Fruit fly (Drosophila melanogaster) whole organism, embryonic: ENCODE results near the gene CG43245.
A peak's percentile ranks its signal among the peaks of the same experiment; 100 is the strongest.

ENCODE experiments used
- Atf-2 ChIP-seq: fragments of 200-800 bp; sonication (Bioruptor generic); optimal IDR thresholded peaks from 2 replicates; lab custom pipeline; 2016; ENCODE audit warnings: missing biosample characterization, missing genetic modification characterization
- Atf3 ChIP-seq: fragments of 200-800 bp; sonication (Bioruptor generic); optimal IDR thresholded peaks from 3 replicates; lab custom pipeline; 2016; ENCODE audit warnings: missing biosample characterization, missing genetic modification characterization
- Bdp1 ChIP-seq: fragments of 200-800 bp; sonication (Bioruptor generic); optimal IDR thresholded peaks from 3 replicates; lab custom pipeline; 2016; ENCODE audit warnings: missing biosample characterization, missing genetic modification characterization
- CG11560 ChIP-seq: fragments of 200-800 bp; sonication (Bioruptor generic); IDR thresholded peaks from 3 replicates; pipeline ENCODE4 v1.3.6; 2022; ENCODE audit warnings: missing biosample characterization, missing genetic modification characterization
- CG13296 ChIP-seq: fragments of 200-800 bp; sonication (Bioruptor generic); optimal IDR thresholded peaks from 3 replicates; lab custom pipeline; 2018; ENCODE audit warnings: missing biosample characterization, mild to moderate bottlenecking, missing genetic modification characterization
- CG13775 ChIP-seq: fragments of 200-800 bp; sonication (Bioruptor generic); optimal IDR thresholded peaks from 3 replicates; lab custom pipeline; 2017; ENCODE audit warnings: missing biosample characterization, mild to moderate bottlenecking, missing genetic modification characterization
- CG13894 ChIP-seq: fragments of 200-800 bp; sonication (Bioruptor generic); optimal IDR thresholded peaks from 3 replicates; lab custom pipeline; 2018; ENCODE audit warnings: missing biosample characterization, mild to moderate bottlenecking, missing genetic modification characterization, moderate library complexity
- CG1792 ChIP-seq: fragments of 200-800 bp; sonication (Bioruptor generic); optimal IDR thresholded peaks from 2 replicates; lab custom pipeline; 2016; ENCODE audit warnings: missing biosample characterization, missing genetic modification characterization
- CG32532 ChIP-seq: fragments of 200-800 bp; sonication (Bioruptor generic); IDR thresholded peaks from 2 replicates; pipeline ENCODE4 v1.3.6; 2022; ENCODE audit warnings: missing biosample characterization, missing genetic modification characterization
- CG3847 ChIP-seq: fragments of 200-800 bp; sonication (Bioruptor generic); IDR thresholded peaks from 2 replicates; pipeline ENCODE4 v1.3.6; 2022; ENCODE audit warnings: missing biosample characterization, missing genetic modification characterization
- CG5180 ChIP-seq: fragments of 200-800 bp; sonication (Bioruptor generic); optimal IDR thresholded peaks from 3 replicates; lab custom pipeline; 2017; ENCODE audit warnings: missing biosample characterization, missing genetic modification characterization, mild to moderate bottlenecking, moderate library complexity, missing genetic modification reagents
- CG7556 ChIP-seq: fragments of 200-800 bp; sonication (Bioruptor generic); optimal IDR thresholded peaks from 2 replicates; lab custom pipeline; 2017; ENCODE audit warnings: missing biosample characterization, mild to moderate bottlenecking, missing genetic modification characterization
- CG8359 ChIP-seq: fragments of 200-800 bp; sonication (Bioruptor generic); optimal IDR thresholded peaks from 2 replicates; lab custom pipeline; 2017; ENCODE audit warnings: missing biosample characterization, mild to moderate bottlenecking, missing genetic modification characterization, borderline replicate concordance
- CG8478 ChIP-seq: fragments of >200 bp; optimal IDR thresholded peaks from 2 replicates; lab custom pipeline; 2018
- CG8924 ChIP-seq: fragments of 200-800 bp; optimal IDR thresholded peaks from 3 replicates; lab custom pipeline; 2019; ENCODE audit warnings: missing biosample characterization, mild to moderate bottlenecking, missing genetic modification characterization, moderate library complexity
- CG9437 ChIP-seq: fragments of 200-800 bp; sonication (Bioruptor generic); optimal IDR thresholded peaks from 2 replicates; lab custom pipeline; 2018; ENCODE audit warnings: missing biosample characterization, mild to moderate bottlenecking, missing genetic modification characterization
- CG9727 ChIP-seq: fragments of 200-800 bp; sonication (Bioruptor generic); optimal IDR thresholded peaks from 3 replicates; lab custom pipeline; 2017; ENCODE audit warnings: missing biosample characterization, mild to moderate bottlenecking, missing genetic modification characterization
- CG9876 ChIP-seq: fragments of 200-800 bp; sonication (Bioruptor generic); optimal IDR thresholded peaks from 2 replicates; lab custom pipeline; 2016; ENCODE audit warnings: missing biosample characterization, missing genetic modification characterization
- CTCF ChIP-seq: fragments of 200-800 bp; sonication (Bioruptor generic); optimal IDR thresholded peaks from 2 replicates; lab custom pipeline; 2017; ENCODE audit warnings: missing biosample characterization, mild to moderate bottlenecking, missing genetic modification characterization, moderate library complexity
- Dad ChIP-seq: fragments of 200-800 bp; sonication (Bioruptor generic); optimal IDR thresholded peaks from 3 replicates; lab custom pipeline; 2016; ENCODE audit warnings: missing biosample characterization, missing genetic modification characterization
- Dek ChIP-seq: fragments of 200-800 bp; sonication (Bioruptor generic); optimal IDR thresholded peaks from 3 replicates; lab custom pipeline; 2019; ENCODE audit warnings: missing biosample characterization, mild to moderate bottlenecking, missing genetic modification characterization, moderate library complexity
- Dfd ChIP-seq, 2 experiments: fragments of >200 bp; optimal IDR thresholded peaks; 2 replicates each; lab custom pipeline; 2017; ENCODE audit warnings: missing biosample characterization in 2 of 2, missing genetic modification characterization in 2 of 2
- Fer3 ChIP-seq: fragments of 200-800 bp; sonication (Bioruptor generic); optimal IDR thresholded peaks from 2 replicates; lab custom pipeline; 2018; ENCODE audit warnings: missing biosample characterization, mild to moderate bottlenecking, missing genetic modification characterization, moderate library complexity
- Gug ChIP-seq: fragments of 200-800 bp; sonication (Bioruptor generic); IDR thresholded peaks from 4 replicates; pipeline ENCODE4 v1.3.6; 2022; ENCODE audit warnings: missing biosample characterization, missing genetic modification characterization
- Hr3 ChIP-seq: fragments of 200-800 bp; sonication (Bioruptor generic); optimal IDR thresholded peaks from 3 replicates; lab custom pipeline; 2016; ENCODE audit warnings: missing biosample characterization, missing genetic modification characterization
- Hsf ChIP-seq: fragments of 200-800 bp; sonication (Bioruptor generic); optimal IDR thresholded peaks from 3 replicates; lab custom pipeline; 2016; ENCODE audit warnings: missing biosample characterization, missing genetic modification characterization
- NFAT ChIP-seq: fragments of 200-800 bp; sonication (Bioruptor generic); IDR thresholded peaks from 2 replicates; pipeline ENCODE4 v1.3.6; 2022; ENCODE audit warnings: missing biosample characterization, missing genetic modification characterization
- NK7.1 ChIP-seq: fragments of 200-800 bp; sonication (Bioruptor generic); optimal IDR thresholded peaks from 3 replicates; lab custom pipeline; 2016; ENCODE audit warnings: missing biosample characterization, missing genetic modification characterization
- Oaz ChIP-seq: fragments of 200-800 bp; sonication (Bioruptor generic); IDR thresholded peaks from 2 replicates; pipeline ENCODE4 v1.3.6; 2022; ENCODE audit warnings: missing biosample characterization, missing genetic modification characterization
- Rfx ChIP-seq: fragments of 200-800 bp; sonication (Bioruptor generic); IDR thresholded peaks from 2 replicates; pipeline ENCODE4 v1.3.6; 2022; ENCODE audit warnings: missing biosample characterization, missing genetic modification characterization
- Stat92E ChIP-seq, 3 experiments: fragments of >200 bp in 2 of 3; fragments of 200-800 bp in 1 of 3; sonication (Bioruptor generic) in 1 of 3; optimal IDR thresholded peaks; 2 replicates each; lab custom pipeline; 2017 to 2019; ENCODE audit warnings: missing biosample characterization in 3 of 3, missing genetic modification characterization in 3 of 3, mild to moderate bottlenecking in 1 of 3, moderate library complexity in 1 of 3
- Usf ChIP-seq: fragments of 200-800 bp; sonication (Bioruptor generic); optimal IDR thresholded peaks from 2 replicates; lab custom pipeline; 2017; ENCODE audit warnings: missing genotype, missing biosample characterization, missing genetic modification characterization
- Xrp1 ChIP-seq: fragments of 200-800 bp; sonication (Bioruptor generic); IDR thresholded peaks from 2 replicates; pipeline ENCODE4 v1.3.6; 2022; ENCODE audit warnings: missing biosample characterization, missing genetic modification characterization
- YL-1 ChIP-seq: fragments of 200-800 bp; sonication (Bioruptor generic); optimal IDR thresholded peaks from 3 replicates; lab custom pipeline; 2017; ENCODE audit warnings: missing biosample characterization, mild to moderate bottlenecking, missing genetic modification characterization
- ash1 ChIP-seq: fragments of 200-800 bp; sonication (Bioruptor generic); optimal IDR thresholded peaks from 2 replicates; lab custom pipeline; 2018; ENCODE audit warnings: missing biosample characterization, mild to moderate bottlenecking, missing genetic modification characterization
- az2 ChIP-seq: fragments of 200-800 bp; sonication (Bioruptor generic); optimal IDR thresholded peaks from 3 replicates; lab custom pipeline; 2016; ENCODE audit warnings: missing biosample characterization, missing genetic modification characterization
- chinmo ChIP-seq: fragments of 200-800 bp; sonication (Bioruptor generic); IDR thresholded peaks from 4 replicates; pipeline ENCODE4 v1.3.6; 2022; ENCODE audit warnings: missing biosample characterization, missing genetic modification characterization; ENCODE audit not compliant: partially characterized antibody
- chn ChIP-seq: fragments of 200-800 bp; sonication (Bioruptor generic); optimal IDR thresholded peaks from 2 replicates; lab custom pipeline; 2016; ENCODE audit warnings: missing biosample characterization, missing genetic modification characterization
- disco-r ChIP-seq: fragments of 200-800 bp; sonication (Bioruptor generic); optimal IDR thresholded peaks from 2 replicates; lab custom pipeline; 2016; ENCODE audit warnings: missing biosample characterization, missing genetic modification characterization
- dmrt11E ChIP-seq: fragments of 200-800 bp; sonication (Bioruptor generic); optimal IDR thresholded peaks from 3 replicates; lab custom pipeline; 2018; ENCODE audit warnings: missing biosample characterization, mild to moderate bottlenecking, missing genetic modification characterization, moderate library complexity
- esg ChIP-seq: fragments of 200-800 bp; sonication (Bioruptor generic); conservative IDR thresholded peaks from 2 replicates; pipeline ENCODE4 v1.3.6; 2022; ENCODE audit warnings: missing biosample characterization, missing genetic modification characterization
- ftz-f1 ChIP-seq: fragments of 200-800 bp; sonication (Bioruptor generic); optimal IDR thresholded peaks from 2 replicates; lab custom pipeline; 2016; ENCODE audit warnings: missing biosample characterization, missing genetic modification characterization
- grau ChIP-seq: fragments of 200-800 bp; optimal IDR thresholded peaks from 3 replicates; lab custom pipeline; 2019; ENCODE audit warnings: missing biosample characterization, mild to moderate bottlenecking, missing genetic modification characterization, moderate library complexity
- luna ChIP-seq: fragments of 200-800 bp; sonication (Bioruptor generic); optimal IDR thresholded peaks from 2 replicates; lab custom pipeline; 2016; ENCODE audit warnings: missing biosample characterization, missing genetic modification characterization
- pb ChIP-seq: fragments of 200-800 bp; sonication (Bioruptor generic); optimal IDR thresholded peaks from 3 replicates; lab custom pipeline; 2016; ENCODE audit warnings: missing biosample characterization, missing genetic modification characterization
- pho ChIP-seq: fragments of 200-800 bp; sonication (Bioruptor generic); optimal IDR thresholded peaks from 2 replicates; lab custom pipeline; 2016; ENCODE audit warnings: missing biosample characterization, missing genetic modification characterization
- stwl ChIP-seq: fragments of 200-800 bp; sonication (Bioruptor generic); optimal IDR thresholded peaks from 3 replicates; lab custom pipeline; 2018; ENCODE audit warnings: missing biosample characterization, mild to moderate bottlenecking, missing genetic modification characterization, moderate library complexity
- vnd ChIP-seq: fragments of 200-800 bp; sonication (Bioruptor generic); IDR thresholded peaks from 3 replicates; pipeline ENCODE4 v1.3.6; 2022; ENCODE audit warnings: missing biosample characterization, missing genetic modification characterization; ENCODE audit not compliant: partially characterized antibody
- zen2 ChIP-seq: fragments of 200-800 bp; sonication (Bioruptor generic); IDR thresholded peaks from 3 replicates; pipeline ENCODE4 v1.3.6; 2022; ENCODE audit warnings: missing biosample characterization, missing genetic modification characterization; ENCODE audit not compliant: partially characterized antibody
- zfh2 ChIP-seq: fragments of 200-800 bp; sonication (Bioruptor generic); optimal IDR thresholded peaks from 2 replicates; lab custom pipeline; 2016; ENCODE audit warnings: missing biosample characterization, missing genetic modification characterization

The CG43245 gene

dm6 chr3L:10822364-10823231 lies 50.9 kb downstream of the CG43245 start (continued):
- TF ChIP-seq CG9437 (GFP tag; lab: Kevin White, UChicago) (peak; percentile 46), luna (GFP tag; lab: Kevin White, UChicago) (no peak), CG13296 (peak; percentile 78), CG3847 (GFP tag; lab: Robert Waterston, UW) (peak; percentile 56; the same call in 1 of the 2 replicates), NK7.1 (peak; percentile 40), ftz-f1 (GFP tag; lab: Kevin White, UChicago) (no peak), CTCF (GFP tag; lab: Kevin White, UChicago) (no peak), stwl (tag; lab: Kevin White, UChicago) (no peak), az2 (GFP tag; lab: Kevin White, UChicago) (peak; percentile 67), Dfd (GFP tag; optimal IDR thresholded peaks at IDR 0.05; lab: Kevin White, UChicago) (no peak), CG5180 (GFP tag; lab: Kevin White, UChicago) (peak; percentile 51), ash1 (GFP tag; lab: Kevin White, UChicago) (no peak), dmrt11E (peak; percentile 6), Bdp1 (GFP tag; lab: Kevin White, UChicago) (peak; percentile 11), CG1792 (GFP tag; lab: Kevin White, UChicago) (peak; percentile 26), CG9876 (GFP tag; lab: Kevin White, UChicago) (no peak), CG11560 (tag; lab: Robert Waterston, UW) (peak; percentile 65; the same call in 2 of the 3 replicates), Oaz (peak; percentile 68), CG13775 (GFP tag; lab: Kevin White, UChicago) (peak; percentile 40), CG8924 (tag; lab: Kevin White, UChicago) (peak; percentile 78), YL-1 (GFP tag; lab: Kevin White, UChicago) (no peak), Atf3 (GFP tag; lab: Kevin White, UChicago) (no peak), Hr3 (GFP tag; lab: Kevin White, UChicago) (peak; percentile 60), chinmo (GFP tag; lab: Robert Waterston, UW) (no peak), Hsf (GFP tag; lab: Kevin White, UChicago) (peak; percentile 61), CG13894 (tag; lab: Kevin White, UChicago) (peak; percentile 81), esg (GFP tag; lab: Robert Waterston, UW) (peak; percentile 67), zen2 (GFP tag; lab: Robert Waterston, UW) (no peak), Fer3 (tag; lab: Kevin White, UChicago) (peak; percentile 77), Xrp1 (GFP tag; lab: Robert Waterston, UW) (peak; percentile 83), Stat92E (GFP tag; optimal IDR thresholded peaks at IDR 0.05; lab: Kevin White, UChicago) (no peak), CG8478 (lab: Kevin White, UChicago) (no peak), Dek (tag; lab: Kevin White, UChicago) (peak; percentile 62), NFAT (GFP tag; lab: Robert Waterston, UW) (no peak), disco-r (GFP tag; lab: Kevin White, UChicago) (peak; percentile 0), pho (GFP tag; lab: Kevin White, UChicago) (peak; percentile 72), Rfx (GFP tag; lab: Robert Waterston, UW) (peak; percentile 73), Gug (peak; percentile 63), pb (GFP tag; lab: Kevin White, UChicago) (peak; percentile 14), Dad (GFP tag; lab: Kevin White, UChicago) (peak; percentile 40), vnd (GFP tag; lab: Robert Waterston, UW) (no peak), grau (tag; lab: Kevin White, UChicago) (peak; percentile 82), Atf-2 (GFP tag; lab: Kevin White, UChicago) (no peak), zfh2 (GFP tag; lab: Kevin White, UChicago) (peak; percentile 21), CG7556 (GFP tag; lab: Kevin White, UChicago) (peak; percentile 91), CG32532 (peak; percentile 74), Usf (peak; percentile 2), CG9727 (GFP tag; lab: Kevin White, UChicago) (peak; percentile 76), chn (GFP tag; lab: Kevin White, UChicago) (no peak), CG8359 (peak; percentile 3)
